Fruit fly (Drosophila melanogaster) whole organism: ENCODE data around the gene CG5568.

Experiments used
- CG8478 ChIP-seq: fragments of >200 bp; optimal IDR thresholded peaks from 2 replicates; lab custom pipeline; 2018; ENCODE audit warnings: inconsistent platforms
- Dll ChIP-seq: fragments of >200 bp; optimal IDR thresholded peaks from 2 replicates; lab custom pipeline; 2017
- EcR ChIP-seq, 2 experiments: fragments of >200 bp; optimal IDR thresholded peaks; 2 replicates each; lab custom pipeline; 2017; ENCODE audit warnings: missing biosample characterization in 2 of 2, missing genetic modification characterization in 2 of 2, missing genetic modification reagents in 2 of 2
- pan ChIP-seq: fragments of >200 bp; optimal IDR thresholded peaks from 2 replicates; lab custom pipeline; 2017
- psq ChIP-seq: fragments of >200 bp; optimal IDR thresholded peaks from 2 replicates; lab custom pipeline; 2017
- usp ChIP-seq: fragments of >200 bp; optimal IDR thresholded peaks from 2 replicates; lab custom pipeline; 2017; ENCODE audit warnings: missing biosample characterization, missing genetic modification characterization, mixed read lengths

CG5568 gene

dm6 chr3L:5835887-5836646 lies 35.2 kb upstream of the CG5568 start:
- TF ChIP-seq usp (GFP tag; lab: Kevin White, UChicago): no peak
- no peak for TF ChIP-seq Dll
- no peak for TF ChIP-seq CG8478
- TF ChIP-seq pan (lab: Kevin White, UChicago): no peak
- TF ChIP-seq EcR (GFP tag; optimal IDR thresholded peaks at IDR 0.05; lab: Kevin White, UChicago): no peak
- no peak for TF ChIP-seq psq (lab: Kevin White, UChicago)

dm6 chr3L:5838295-5838694 lies 33.0 kb upstream of the CG5568 start:
- TF ChIP-seq pan (lab: Kevin White, UChicago) (no peak), usp (GFP tag; lab: Kevin White, UChicago) (no peak)

DNA sequence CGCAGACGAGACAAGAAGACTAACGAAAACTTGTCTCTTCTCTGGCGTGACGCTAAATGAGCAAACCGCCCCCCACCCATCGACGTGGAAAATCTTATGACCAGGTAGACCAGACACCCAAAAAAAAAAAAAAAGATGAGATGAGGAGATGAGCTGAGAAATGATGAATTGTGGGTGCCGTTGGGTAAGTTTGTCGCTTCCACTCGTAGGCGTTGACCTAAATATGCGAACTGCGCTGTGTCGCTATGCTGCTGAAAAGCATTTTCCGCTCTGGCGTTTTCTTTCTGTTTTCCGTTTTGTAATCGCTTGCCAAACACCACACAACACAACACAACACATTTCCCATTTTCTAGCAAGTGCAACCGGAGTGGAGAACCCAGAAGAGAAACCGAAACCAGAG lies 32.4 kb upstream of the CG5568 start:
- TF ChIP-seq EcR (GFP tag; optimal IDR thresholded peaks at IDR 0.05; lab: Kevin White, UChicago): no peak
- TF ChIP-seq CG8478: no peak
- TF ChIP-seq pan (lab: Kevin White, UChicago): no peak
- TF ChIP-seq psq (lab: Kevin White, UChicago): no peak
- no peak for TF ChIP-seq Dll
- TF ChIP-seq usp (GFP tag; lab: Kevin White, UChicago): no peak

dm6 chr3L:5840847-5841246 lies 30.5 kb upstream of the CG5568 start:
- TF ChIP-seq psq (lab: Kevin White, UChicago) (no peak), pan (lab: Kevin White, UChicago) (no peak)

DNA sequence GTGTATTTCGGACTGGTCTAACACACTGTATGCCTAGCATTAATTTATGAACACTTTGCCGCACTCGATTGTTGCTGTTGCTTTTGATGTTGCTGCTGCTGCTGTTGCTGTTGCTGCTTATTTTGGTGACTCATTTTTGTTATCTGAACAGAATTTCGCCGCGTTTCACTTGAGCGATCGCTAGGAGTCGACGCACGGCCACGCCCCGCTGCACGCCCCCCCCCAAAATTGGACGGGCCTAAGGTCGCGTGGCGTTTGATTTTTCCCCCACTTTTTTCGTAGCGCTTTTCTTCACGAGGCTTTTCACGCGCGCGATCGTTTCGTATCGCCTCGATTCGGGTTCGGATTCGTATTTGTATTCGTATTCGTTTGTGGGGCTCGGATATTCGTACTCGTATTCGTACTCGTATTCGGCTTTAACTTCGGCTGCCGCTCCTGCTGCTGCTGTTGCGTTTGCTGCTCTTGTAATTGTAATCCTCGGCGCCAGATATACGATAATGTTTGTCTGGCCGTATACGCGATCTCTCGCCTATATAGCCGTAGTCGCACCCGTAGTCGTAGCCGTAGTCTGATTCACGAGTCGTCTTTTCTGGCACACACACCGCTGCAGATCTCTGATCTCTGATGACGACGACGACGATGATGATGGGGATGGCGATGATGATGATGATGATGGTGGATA lies 27.3 kb upstream of the CG5568 start:
- TF ChIP-seq CG8478 (no peak), usp (GFP tag; lab: Kevin White, UChicago) (no peak), pan (lab: Kevin White, UChicago) (no peak), Dll (no peak), psq (lab: Kevin White, UChicago) (no peak), EcR (GFP tag; optimal IDR thresholded peaks at IDR 0.05; lab: Kevin White, UChicago) (no peak)

DNA sequence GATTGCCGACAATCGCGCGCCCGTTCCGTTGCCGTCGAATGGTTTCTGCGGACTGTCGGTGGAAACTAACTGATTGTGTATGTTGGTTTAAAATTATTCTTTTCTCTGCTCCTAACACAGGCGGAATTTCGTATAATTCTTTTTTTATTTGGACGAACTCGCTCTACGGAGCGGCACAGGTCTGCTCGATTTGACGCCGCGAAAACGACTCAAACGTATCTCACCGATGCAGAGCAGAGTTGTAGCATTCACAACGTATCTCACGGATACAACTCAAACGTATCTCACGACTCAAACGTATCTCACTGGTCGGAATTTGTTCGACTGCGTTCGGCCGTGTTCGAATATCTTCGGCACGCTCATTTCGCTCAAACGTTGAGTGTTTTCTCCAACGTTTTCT lies 25.8 kb upstream of the CG5568 start, which contains the start of gene vn:
vn (minus strand) TSS at position 199 of the 400 bp plus-strand sequence.
- TF ChIP-seq CG8478: no peak
- no peak for TF ChIP-seq Dll
- TF ChIP-seq psq (lab: Kevin White, UChicago): no peak
- no peak for TF ChIP-seq pan (lab: Kevin White, UChicago)
- no peak for TF ChIP-seq EcR (GFP tag; optimal IDR thresholded peaks at IDR 0.05; lab: Kevin White, UChicago)
- TF ChIP-seq usp (GFP tag; lab: Kevin White, UChicago): no peak

dm6 chr3L:5848929-5849328 lies 22.4 kb upstream of the CG5568 start:
- TF ChIP-seq EcR (GFP tag; optimal IDR thresholded peaks at IDR 0.05; lab: Kevin White, UChicago) (no peak), Dll (no peak), psq (lab: Kevin White, UChicago) (no peak), CG8478 (no peak), pan (lab: Kevin White, UChicago) (no peak), usp (GFP tag; lab: Kevin White, UChicago) (no peak)

- no peak for TF ChIP-seq EcR (GFP tag; optimal IDR thresholded peaks at IDR 0.05; lab: Kevin White, UChicago)
Observed at dm6 chr3L:5851636-5852035, 19.7 kb upstream of the CG5568 start.

- no peak for TF ChIP-seq usp (GFP tag; lab: Kevin White, UChicago)
- TF ChIP-seq EcR (GFP tag; optimal IDR thresholded peaks at IDR 0.05; lab: Kevin White, UChicago): no peak
- no peak for TF ChIP-seq Dll
- TF ChIP-seq pan (lab: Kevin White, UChicago): no peak
- TF ChIP-seq psq (lab: Kevin White, UChicago): no peak
Observed at dm6 chr3L:5855098-5855497, 16.2 kb upstream of the CG5568 start.

DNA sequence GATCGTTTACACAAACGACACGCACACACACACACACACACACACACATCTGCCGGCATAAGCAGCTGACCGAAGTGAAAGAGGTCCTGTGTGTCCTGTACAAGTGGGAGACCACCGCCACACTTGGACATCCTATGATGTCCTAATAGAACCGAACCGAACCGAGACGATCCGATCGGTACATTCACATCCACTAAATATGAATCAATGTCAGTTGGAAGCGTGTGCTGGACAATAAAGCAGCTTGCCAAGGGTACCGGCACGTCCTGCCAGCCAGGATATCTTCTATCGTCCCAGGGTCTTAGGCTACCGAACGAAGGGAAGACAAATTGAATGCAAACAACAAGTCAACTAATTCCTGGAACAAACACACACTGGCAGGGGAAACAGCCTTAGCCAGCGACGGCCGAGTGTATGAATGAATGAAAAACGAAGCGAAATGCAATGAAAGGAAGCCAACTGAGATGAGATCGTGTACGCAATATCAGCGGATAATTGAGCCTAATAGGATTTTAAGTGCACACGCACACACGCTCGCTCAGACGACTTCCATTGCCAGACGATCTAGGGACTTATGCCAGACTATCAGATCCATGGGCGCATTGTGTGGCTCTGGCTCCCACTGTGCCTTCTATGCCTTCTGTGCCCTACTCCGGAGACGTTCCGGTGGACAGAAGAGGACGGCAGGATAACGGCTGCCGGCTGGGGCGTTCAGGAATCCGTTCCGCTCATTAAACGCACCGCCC lies 15.0 kb upstream of the CG5568 start:
- TF ChIP-seq pan (lab: Kevin White, UChicago): no peak
- TF ChIP-seq Dll: no peak
- no peak for TF ChIP-seq usp (GFP tag; lab: Kevin White, UChicago)
- TF ChIP-seq EcR (GFP tag; optimal IDR thresholded peaks at IDR 0.05; lab: Kevin White, UChicago): no peak
- TF ChIP-seq psq (lab: Kevin White, UChicago): no peak
- TF ChIP-seq CG8478: no peak

dm6 chr3L:5856919-5857318 lies 14.4 kb upstream of the CG5568 start:
- TF ChIP-seq psq (lab: Kevin White, UChicago) (no peak), Dll (no peak), CG8478 (no peak), EcR (GFP tag; optimal IDR thresholded peaks at IDR 0.05; lab: Kevin White, UChicago) (no peak), pan (lab: Kevin White, UChicago) (no peak), usp (GFP tag; lab: Kevin White, UChicago) (no peak)

dm6 chr3L:5859029-5859428 lies 12.3 kb upstream of the CG5568 start:
- TF ChIP-seq psq (lab: Kevin White, UChicago): no peak
